Worm (Caenorhabditis elegans): ENCODE data around the gene F41E6.5.

DNA sequence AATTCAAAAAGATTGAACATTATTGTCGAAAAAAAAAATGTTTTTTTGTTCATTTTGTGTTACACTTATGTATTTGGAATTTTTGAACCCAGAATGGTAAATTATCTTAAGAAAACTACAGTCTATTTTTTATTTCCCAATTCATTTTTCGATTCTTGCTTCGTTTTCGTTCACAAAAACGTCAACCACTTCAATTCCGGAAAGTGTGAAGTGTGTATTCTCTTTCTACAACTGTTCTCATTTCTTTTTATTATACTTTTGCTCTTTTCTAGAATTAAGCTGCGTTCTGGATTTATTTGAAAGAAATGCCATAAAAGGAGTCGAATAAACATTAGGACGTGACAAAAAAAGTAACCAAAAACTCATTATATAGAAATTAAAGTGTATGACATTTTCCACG is 19.0 kb downstream of the F41E6.5 start, which contains the start of gene F41E6.1:
- TF ChIP-seq F52B5.7 (tag; optimal IDR thresholded peaks at IDR 0.05): no peak
- no peak for TF ChIP-seq egl-18 (GFP tag; IDR thresholded peaks at IDR 0.05)
- TF ChIP-seq hrde-1 (tag; optimal IDR thresholded peaks at IDR 0.05; ENCODE audit: borderline replicate concordance): no peak
- no peak for TF ChIP-seq lir-1 (GFP tag; conservative IDR thresholded peaks at IDR 0.05)
